Fruit fly (Drosophila melanogaster) whole organism, wandering third instar larva: ENCODE results near the gene endos.

Experiments
- Abd-B ChIP-seq: fragments of >200 bp; optimal IDR thresholded peaks from 2 replicates; lab custom pipeline; 2017; ENCODE audit warnings: missing biosample characterization, missing genetic modification characterization
- Hnf4 ChIP-seq: fragments of 200-800 bp; sonication (Bioruptor generic); optimal IDR thresholded peaks from 2 replicates; lab custom pipeline; 2016; ENCODE audit warnings: missing biosample characterization, mild to moderate bottlenecking, missing genetic modification characterization
- br ChIP-seq: fragments of 200-800 bp; sonication (Bioruptor generic); optimal IDR thresholded peaks from 2 replicates; lab custom pipeline; 2016; ENCODE audit warnings: missing biosample characterization, missing genetic modification characterization
- foxo ChIP-seq, 2 experiments: fragments of 200-800 bp; sonication (Bioruptor generic); optimal IDR thresholded peaks; 2 replicates in 1 of 2; 3 replicates in 1 of 2; lab custom pipeline; 2016 to 2017; ENCODE audit warnings: missing biosample characterization in 2 of 2, missing genetic modification characterization in 2 of 2
- fru ChIP-seq: fragments of 200-800 bp; sonication (Bioruptor generic); optimal IDR thresholded peaks from 3 replicates; lab custom pipeline; 2016; ENCODE audit warnings: missing biosample characterization, mild to moderate bottlenecking, missing genetic modification characterization

DNA sequence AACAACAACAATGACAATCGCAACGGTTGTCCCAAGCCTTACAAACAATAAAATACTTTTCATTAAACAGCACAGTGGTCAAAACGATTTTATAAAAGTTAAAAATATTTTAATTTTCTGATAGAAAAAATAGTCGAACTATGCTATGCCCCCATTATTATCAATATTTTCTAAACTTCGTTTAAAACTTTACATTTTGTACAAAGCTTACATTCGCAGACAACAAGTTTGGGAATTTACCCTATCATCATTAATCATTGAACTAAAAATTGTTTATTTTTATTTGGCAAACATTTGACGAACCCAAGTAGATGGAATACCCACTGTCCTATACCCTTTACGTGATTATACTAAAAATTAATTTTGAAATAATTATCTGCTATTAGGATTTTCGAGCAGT, 46.7 kb upstream of the endos start:
- TF ChIP-seq Abd-B (GFP tag; lab: Kevin White, UChicago) (no peak), Hnf4 (GFP tag; lab: Kevin White, UChicago) (no peak), foxo (GFP tag; optimal IDR thresholded peaks at IDR 0.05; lab: Kevin White, UChicago) (no peak), br (GFP tag; lab: Kevin White, UChicago) (no peak), fru (no peak)
